Fruit fly (Drosophila melanogaster): ENCODE measurements around the gene Ugt36A1.

Ugt36A1 gene

DNA sequence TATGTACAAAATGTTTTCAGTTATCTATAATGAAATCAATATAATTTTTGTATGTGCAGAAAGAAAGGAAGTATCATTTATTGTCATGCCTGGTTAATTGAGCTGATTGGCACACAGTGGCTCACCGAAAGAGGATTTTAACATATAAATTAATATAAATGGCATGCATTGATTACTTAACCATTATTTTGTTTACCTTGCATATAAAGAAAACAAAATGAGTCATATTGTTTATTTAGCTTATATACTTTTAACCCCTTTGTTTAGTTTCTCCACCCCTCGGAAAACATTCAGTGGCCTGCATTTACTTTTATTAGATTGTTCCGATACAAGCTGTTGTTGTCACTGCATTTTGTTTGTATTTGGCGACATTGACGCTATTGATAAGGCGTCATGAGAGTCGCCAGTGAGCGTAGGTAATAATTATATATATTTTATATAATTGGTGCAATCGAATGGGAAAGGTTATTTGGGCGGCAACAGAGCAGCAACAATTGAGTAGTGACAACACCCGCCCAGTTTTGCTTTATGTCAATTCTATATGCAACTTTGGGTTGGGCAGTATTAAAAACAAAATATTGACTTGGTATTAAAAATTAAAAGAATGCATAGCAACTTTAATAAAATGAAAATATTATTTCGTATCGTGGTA is 28.8 kb downstream of the Ugt36A1 start (continued):
- TF ChIP-seq grau (tag; optimal IDR thresholded peaks at IDR 0.05) (no peak), Myb (GFP tag; optimal IDR thresholded peaks at IDR 0.05) (no peak), CG13894 (tag; optimal IDR thresholded peaks at IDR 0.05) (no peak), CG5245 (GFP tag; optimal IDR thresholded peaks at IDR 0.05) (no peak), CG7372 (GFP tag; IDR thresholded peaks at IDR 0.05) (no peak), Drgx (GFP tag; IDR thresholded peaks at IDR 0.05) (peak; percentile 70), CG32532 (GFP tag; IDR thresholded peaks at IDR 0.05) (no peak), NfI (GFP tag; optimal IDR thresholded peaks at IDR 0.05) (no peak), CG8089 (GFP tag; optimal IDR thresholded peaks at IDR 0.05) (no peak), CG6254 (GFP tag; optimal IDR thresholded peaks at IDR 0.05) (no peak), Hsf (GFP tag; optimal IDR thresholded peaks at IDR 0.05) (no peak), trem (tag; optimal IDR thresholded peaks at IDR 0.05) (no peak), ap (GFP tag; IDR thresholded peaks at IDR 0.05) (no peak), bowl (GFP tag; IDR thresholded peaks at IDR 0.05) (no peak), CG11247 (GFP tag; IDR thresholded peaks at IDR 0.05) (no peak), CG13287 (GFP tag; IDR thresholded peaks at IDR 0.05; ENCODE audit: partially characterized antibody) (no peak), Atf3 (GFP tag; optimal IDR thresholded peaks at IDR 0.05) (no peak), CG17568 (GFP tag; optimal IDR thresholded peaks at IDR 0.05) (no peak), CG31388 (GFP tag; optimal IDR thresholded peaks at IDR 0.05) (no peak), CG15696 (tag; optimal IDR thresholded peaks at IDR 0.05) (no peak), repo (GFP tag; optimal IDR thresholded peaks at IDR 0.05) (no peak), CG15073 (GFP tag; optimal IDR thresholded peaks at IDR 0.05) (no peak), unpg (GFP tag; optimal IDR thresholded peaks at IDR 0.05) (no peak), CG1647 (GFP tag; optimal IDR thresholded peaks at IDR 0.05) (no peak), CG17385 (GFP tag; optimal IDR thresholded peaks at IDR 0.05) (peak; percentile 13), CG17186 (GFP tag; optimal IDR thresholded peaks at IDR 0.05) (no peak), fd102C (GFP tag; optimal IDR thresholded peaks at IDR 0.05) (no peak), Chrac-16 (GFP tag; optimal IDR thresholded peaks at IDR 0.05) (no peak), CG14441 (GFP tag; IDR thresholded peaks at IDR 0.05) (0 out of 2 replicates have a peak, but pooled peaks have one; percentile 26), CG6854 (GFP tag; optimal IDR thresholded peaks at IDR 0.05) (no peak), CG12391 (tag; optimal IDR thresholded peaks at IDR 0.05) (peak; percentile 20), exex (tag; optimal IDR thresholded peaks at IDR 0.05) (no peak), cg (GFP tag; optimal IDR thresholded peaks at IDR 0.05) (no peak), CG11085 (GFP tag; IDR thresholded peaks at IDR 0.05) (no peak), dysf (GFP tag; IDR thresholded peaks at IDR 0.05) (no peak), CG14050 (GFP tag; IDR thresholded peaks at IDR 0.05) (no peak), CG13123 (GFP tag; optimal IDR thresholded peaks at IDR 0.05) (no peak), sisA (GFP tag; IDR thresholded peaks at IDR 0.05) (no peak), CG30431 (GFP tag; optimal IDR thresholded peaks at IDR 0.05) (no peak), Scr (GFP tag; IDR thresholded peaks at IDR 0.05; ENCODE audit: partially characterized antibody) (no peak), CG12659 (GFP tag; optimal IDR thresholded peaks at IDR 0.05) (no peak), CG31441 (GFP tag; IDR thresholded peaks at IDR 0.05) (no peak), lbe (GFP tag; optimal IDR thresholded peaks at IDR 0.05) (peak; percentile 16), CG10366 (GFP tag; IDR thresholded peaks at IDR 0.05) (no peak), btn (GFP tag; optimal IDR thresholded peaks at IDR 0.05) (no peak), Blimp-1 (GFP tag; optimal IDR thresholded peaks at IDR 0.05) (peak; percentile 3), CG2202 (tag; optimal IDR thresholded peaks at IDR 0.05) (peak; percentile 45), CG6683 (GFP tag; optimal IDR thresholded peaks at IDR 0.05) (no peak), CG32767 (GFP tag; IDR thresholded peaks at IDR 0.05) (0 out of 2 replicates have a peak, but pooled peaks have one; percentile 34), CG17829 (tag; optimal IDR thresholded peaks at IDR 0.05) (no peak), usp (GFP tag; optimal IDR thresholded peaks at IDR 0.05) (no peak)
